Worm (Caenorhabditis elegans) whole organism, L2 larva: ENCODE measurements around the gene spp-9.
A peak's percentile ranks its signal among the peaks of the same experiment; 100 is the strongest.

Experiments used
- C34F6.9 ChIP-seq: fragments of 150-350 bp; optimal IDR thresholded peaks from 2 replicates; lab custom pipeline; 2014; ENCODE audit warnings: missing biosample characterization, missing genetic modification characterization
- ZK546.5 ChIP-seq: sonication (generic microtip); optimal IDR thresholded peaks from 2 replicates; lab custom pipeline; 2017; ENCODE audit warnings: missing biosample characterization, missing genetic modification characterization
- alr-1 ChIP-seq: fragments of 150-350 bp; optimal IDR thresholded peaks from 2 replicates; lab custom pipeline; 2014; ENCODE audit warnings: missing biosample characterization, missing genetic modification characterization
- aly-2 ChIP-seq: fragments of 150-350 bp; optimal IDR thresholded peaks from 2 replicates; lab custom pipeline; 2014; ENCODE audit warnings: missing biosample characterization, missing genetic modification characterization
- ama-1 ChIP-seq: fragments of 150-350 bp; optimal IDR thresholded peaks from 2 replicates; lab custom pipeline; 2018; ENCODE audit warnings: inconsistent platforms
- blmp-1 ChIP-seq: sonication (generic microtip); optimal IDR thresholded peaks from 2 replicates; lab custom pipeline; 2017; ENCODE audit warnings: missing genetic modification characterization, mild to moderate bottlenecking, missing compliant biosample characterization, antibody characterized with exemption, moderate library complexity; ENCODE audit not compliant: insufficient read depth
- ceh-16 ChIP-seq: fragments of 150-350 bp; optimal IDR thresholded peaks from 2 replicates; lab custom pipeline; 2014; ENCODE audit warnings: missing biosample characterization, missing genetic modification characterization
- crh-2 ChIP-seq: sonication (generic microtip); optimal IDR thresholded peaks from 2 replicates; lab custom pipeline; 2017; ENCODE audit warnings: missing biosample characterization, missing genetic modification characterization
- egl-27 ChIP-seq: sonication (generic microtip); optimal IDR thresholded peaks from 3 replicates; lab custom pipeline; 2017; ENCODE audit warnings: missing biosample characterization, missing genetic modification reagents, missing genetic modification characterization
- elt-3 ChIP-seq: sonication (generic microtip); optimal IDR thresholded peaks from 2 replicates; lab custom pipeline; 2017; ENCODE audit warnings: missing biosample characterization, missing genetic modification characterization
- fos-1 ChIP-seq: fragments of 150-350 bp; optimal IDR thresholded peaks from 2 replicates; lab custom pipeline; 2014; ENCODE audit warnings: missing biosample characterization, missing genetic modification characterization
- lin-11 ChIP-seq: fragments of 150-350 bp; sonication (generic microtip); optimal IDR thresholded peaks from 2 replicates; lab custom pipeline; 2014; ENCODE audit warnings: missing biosample characterization, missing genetic modification characterization, inconsistent platforms, mixed read lengths
- lin-13 ChIP-seq: fragments of 150-350 bp; optimal IDR thresholded peaks from 2 replicates; lab custom pipeline; 2014; ENCODE audit warnings: missing biosample characterization, missing genetic modification reagents, missing genetic modification characterization
- lin-39 ChIP-seq: fragments of 150-350 bp; optimal IDR thresholded peaks from 2 replicates; lab custom pipeline; 2014; ENCODE audit warnings: missing biosample characterization, missing genetic modification reagents, missing genetic modification characterization
- lsy-2 ChIP-seq, 2 experiments: fragments of 150-350 bp in 1 of 2; sonication (generic microtip) in 1 of 2; optimal IDR thresholded peaks; 2 replicates each; lab custom pipeline; 2014 to 2017; ENCODE audit warnings: missing biosample characterization in 2 of 2, missing genetic modification characterization in 2 of 2
- mab-5 ChIP-seq: fragments of 150-350 bp; optimal IDR thresholded peaks from 2 replicates; lab custom pipeline; 2014; ENCODE audit warnings: missing biosample characterization, missing genetic modification characterization
- mbf-1 ChIP-seq: sonication (generic microtip); optimal IDR thresholded peaks from 2 replicates; lab custom pipeline; 2017; ENCODE audit warnings: missing biosample characterization, missing genetic modification characterization
- mdl-1 ChIP-seq, 2 experiments: fragments of 150-350 bp in 1 of 2; sonication (generic microtip) in 1 of 2; optimal IDR thresholded peaks; 2 replicates each; lab custom pipeline; 2017; ENCODE audit warnings: missing biosample characterization in 2 of 2, missing genetic modification characterization in 2 of 2
- nhr-11 ChIP-seq: fragments of 150-350 bp; optimal IDR thresholded peaks from 2 replicates; lab custom pipeline; 2014; ENCODE audit warnings: missing biosample characterization, missing genetic modification characterization
- nhr-12 ChIP-seq: fragments of 150-350 bp; optimal IDR thresholded peaks from 2 replicates; lab custom pipeline; 2014; ENCODE audit warnings: missing biosample characterization, missing genetic modification characterization
- nhr-129 ChIP-seq: fragments of 150-350 bp; optimal IDR thresholded peaks from 2 replicates; lab custom pipeline; 2014; ENCODE audit warnings: missing biosample characterization, missing genetic modification characterization
- nhr-21 ChIP-seq: fragments of 150-350 bp; optimal IDR thresholded peaks from 2 replicates; lab custom pipeline; 2014; ENCODE audit warnings: missing biosample characterization, missing genetic modification characterization
- nhr-25 ChIP-seq: fragments of 150-350 bp; sonication (generic microtip); optimal IDR thresholded peaks from 3 replicates; lab custom pipeline; 2014; ENCODE audit warnings: missing biosample characterization, missing genetic modification characterization
- nhr-6 ChIP-seq: fragments of 150-350 bp; optimal IDR thresholded peaks from 2 replicates; lab custom pipeline; 2014; ENCODE audit warnings: missing biosample characterization, missing genetic modification characterization
- nhr-77 ChIP-seq: fragments of 150-350 bp; optimal IDR thresholded peaks from 2 replicates; lab custom pipeline; 2014; ENCODE audit warnings: missing biosample characterization, missing genetic modification characterization
- peb-1 ChIP-seq: fragments of 150-350 bp; optimal IDR thresholded peaks from 2 replicates; lab custom pipeline; 2014; ENCODE audit warnings: missing biosample characterization, missing genetic modification characterization
- sem-4 ChIP-seq: fragments of 150-350 bp; optimal IDR thresholded peaks from 2 replicates; lab custom pipeline; 2014; ENCODE audit warnings: missing biosample characterization, missing genetic modification reagents, missing genetic modification characterization
- skn-1 ChIP-seq: sonication (generic microtip); optimal IDR thresholded peaks from 2 replicates; lab custom pipeline; 2017; ENCODE audit warnings: missing biosample characterization, missing genetic modification characterization
- sma-3 ChIP-seq: sonication (generic microtip); optimal IDR thresholded peaks from 2 replicates; lab custom pipeline; 2016; ENCODE audit warnings: missing genetic modification reagents, missing genetic modification characterization, missing compliant biosample characterization
- sma-9 ChIP-seq, 2 experiments: fragments of 150-350 bp in 1 of 2; sonication (generic microtip) in 1 of 2; optimal IDR thresholded peaks; 2 replicates each; lab custom pipeline; 2014 to 2016; ENCODE audit warnings: missing genetic modification characterization in 2 of 2, mild to moderate bottlenecking in 1 of 2, missing biosample characterization in 1 of 2, missing compliant biosample characterization in 1 of 2, missing genetic modification reagents in 1 of 2, moderate library complexity in 1 of 2
- snpc-4 ChIP-seq: fragments of 150-350 bp; optimal IDR thresholded peaks from 2 replicates; lab custom pipeline; 2014; ENCODE audit warnings: missing biosample characterization, missing genetic modification characterization
- unc-55 ChIP-seq: fragments of 150-350 bp; sonication (generic microtip); optimal IDR thresholded peaks from 3 replicates; lab custom pipeline; 2014; ENCODE audit warnings: missing biosample characterization, missing genetic modification reagents, missing genetic modification characterization
- unc-62 ChIP-seq: fragments of 150-350 bp; optimal IDR thresholded peaks from 2 replicates; lab custom pipeline; 2014; ENCODE audit warnings: missing biosample characterization, missing genetic modification reagents, missing genetic modification characterization
- ztf-11 ChIP-seq: sonication (generic microtip); optimal IDR thresholded peaks from 2 replicates; lab custom pipeline; 2017; ENCODE audit warnings: missing biosample characterization, missing genetic modification characterization
- ztf-4 ChIP-seq: fragments of 150-350 bp; optimal IDR thresholded peaks from 2 replicates; lab custom pipeline; 2014; ENCODE audit warnings: missing biosample characterization, missing genetic modification characterization

spp-9 gene

DNA sequence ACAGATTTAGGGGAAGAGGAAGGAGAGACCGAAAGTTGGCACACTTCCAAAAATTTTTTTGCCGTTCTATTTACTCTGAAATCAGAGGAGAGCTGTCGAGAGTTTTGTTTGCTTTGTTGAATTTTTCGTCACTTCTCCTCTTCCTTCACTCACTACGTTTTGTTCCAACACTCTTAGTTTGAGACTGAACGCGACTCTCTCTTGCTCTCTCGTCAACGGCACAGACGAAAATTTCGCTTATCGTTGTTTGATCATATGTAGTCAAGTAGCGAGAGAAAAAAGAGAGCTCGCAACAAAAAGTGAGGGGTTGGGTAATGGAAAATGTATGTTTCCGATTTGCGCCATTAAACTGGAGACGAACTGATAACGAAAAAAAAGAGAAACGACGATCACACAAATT is 4.9 kb upstream of the spp-9 start (continued):
- TF ChIP-seq lsy-2 (tag; optimal IDR thresholded peaks at IDR 0.05; lab: Kevin White, UChicago) (no peak), sma-9 (GFP tag; optimal IDR thresholded peaks at IDR 0.05; lab: Kevin White, UChicago) (peak; percentile 40), sma-9 (tag; optimal IDR thresholded peaks at IDR 0.05; lab: Kevin White, UChicago) (no peak), egl-27 (peak; percentile 18), ztf-11 (tag; lab: Kevin White, UChicago) (no peak), elt-3 (no peak), unc-62 (no peak), fos-1 (tag; lab: Kevin White, UChicago) (peak; percentile 65), mbf-1 (tag; lab: Kevin White, UChicago) (no peak), ceh-16 (tag; lab: Kevin White, UChicago) (no peak), mab-5 (tag; lab: Kevin White, UChicago) (no peak), nhr-129 (tag; lab: Kevin White, UChicago) (peak; percentile 59), sem-4 (no peak), aly-2 (no peak), nhr-77 (tag; lab: Kevin White, UChicago) (no peak), ama-1 (lab: Kevin White, UChicago) (no peak), mdl-1 (tag; optimal IDR thresholded peaks at IDR 0.05; lab: Kevin White, UChicago) (peak in 1 of 2 experiments; percentile 67), peb-1 (tag; lab: Kevin White, UChicago) (no peak), nhr-11 (tag; lab: Kevin White, UChicago) (no peak), sma-3 (GFP tag; lab: Kevin White, UChicago) (no peak), nhr-21 (no peak), C34F6.9 (no peak), snpc-4 (no peak)
- TF ChIP-seq, all 48 proteins: peak for 9

DNA sequence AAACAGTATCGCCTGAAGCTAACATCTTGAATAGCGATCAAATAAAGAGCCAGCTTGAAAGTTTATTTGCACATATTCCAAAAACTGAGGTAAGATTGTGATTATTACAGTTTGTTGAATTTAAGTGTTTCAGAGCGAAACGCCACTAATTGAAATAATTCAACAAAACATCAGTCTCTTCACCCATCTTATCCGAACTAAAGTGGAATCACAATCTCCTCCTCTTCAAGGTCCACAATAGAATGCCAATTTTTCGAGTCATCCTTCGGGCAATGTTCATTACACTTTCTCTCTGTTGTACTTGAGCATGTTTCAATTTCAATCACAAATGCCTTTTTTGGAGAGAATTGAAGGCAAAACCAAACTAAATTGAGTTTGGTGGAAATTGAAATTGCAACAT is 3.6 kb upstream of the spp-9 start:
- TF ChIP-seq lin-39 (tag; lab: Kevin White, UChicago) (no peak), ztf-11 (tag; lab: Kevin White, UChicago) (no peak), blmp-1 (no peak), crh-2 (tag; lab: Kevin White, UChicago) (no peak), skn-1 (tag; lab: Kevin White, UChicago) (no peak)

DNA sequence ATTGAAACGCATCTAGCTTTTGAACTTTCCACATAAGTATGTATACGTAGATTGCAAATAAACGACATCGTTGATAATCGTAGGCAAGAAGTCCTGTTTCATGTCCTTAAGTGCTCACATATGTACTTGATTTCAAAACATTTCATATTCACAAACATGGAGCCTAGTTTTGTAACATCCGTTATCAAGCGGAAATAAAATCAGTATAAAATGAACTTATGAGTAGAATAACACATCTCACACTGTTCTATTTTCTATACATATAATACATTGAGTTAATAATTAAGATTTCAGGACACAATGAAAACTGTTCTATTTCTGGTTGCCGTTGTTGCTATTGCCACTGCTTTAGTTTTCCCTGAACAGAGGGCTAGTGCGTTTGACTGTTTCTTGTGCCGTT is 2.2 kb downstream of the spp-9 start, which contains the start of gene spp-21:
TSS of gene spp-21 (plus strand) at position 301 of the 400 bp plus-strand sequence.
- TF ChIP-seq mab-5 (tag; lab: Kevin White, UChicago) (no peak), nhr-77 (tag; lab: Kevin White, UChicago) (no peak), nhr-12 (tag; lab: Kevin White, UChicago) (no peak), nhr-6 (tag; lab: Kevin White, UChicago) (no peak), lin-13 (GFP tag; lab: Kevin White, UChicago) (no peak), sma-9 (GFP tag; optimal IDR thresholded peaks at IDR 0.05; lab: Kevin White, UChicago) (no peak), sma-9 (tag; optimal IDR thresholded peaks at IDR 0.05; lab: Kevin White, UChicago) (no peak), lsy-2 (tag; optimal IDR thresholded peaks at IDR 0.05; lab: Kevin White, UChicago) (no peak), crh-2 (tag; lab: Kevin White, UChicago) (no peak), unc-55 (GFP tag; lab: Kevin White, UChicago) (no peak), nhr-25 (no peak)

- TF ChIP-seq ZK546.5 (tag; lab: Kevin White, UChicago) = no peak
- TF ChIP-seq fos-1 (tag; lab: Kevin White, UChicago) = no peak
- no peak for TF ChIP-seq nhr-21
- TF ChIP-seq alr-1 = no peak
- TF ChIP-seq lin-39 (tag; lab: Kevin White, UChicago) = no peak
- no peak for TF ChIP-seq ztf-4
Measured at ce11 chrX:11491835-11492234, 4.3 kb downstream of the spp-9 start.

DNA sequence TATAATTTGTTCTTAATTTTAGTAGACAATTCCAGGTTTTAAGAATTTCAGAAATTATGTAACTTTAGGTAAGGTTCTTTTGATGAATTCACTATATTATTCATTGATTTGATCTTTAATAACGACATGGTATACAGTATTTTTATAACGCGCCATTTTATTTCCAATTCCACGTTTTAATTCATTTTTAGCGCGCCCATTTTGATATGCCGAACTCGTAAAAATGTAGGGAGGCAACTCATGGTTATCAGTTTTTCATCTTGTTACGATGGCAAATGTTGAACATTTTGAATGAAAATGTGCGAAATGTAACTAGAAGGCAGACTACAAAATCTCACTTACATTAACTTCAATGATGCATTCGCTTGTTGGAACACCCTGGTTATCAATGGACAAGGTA is 11.3 kb downstream of the spp-9 start:
- peak; percentile 24 for TF ChIP-seq crh-2 (tag; lab: Kevin White, UChicago)
- peak; percentile 52 for TF ChIP-seq fos-1 (tag; lab: Kevin White, UChicago)
- TF ChIP-seq lin-11 = no peak
